Fruit fly (Drosophila melanogaster) whole organism, pupa: ENCODE results near the gene CG13901.

Experiments
- CG10348 ChIP-seq: fragments of 200-800 bp; sonication (Bioruptor generic); IDR thresholded peaks from 2 replicates; pipeline ENCODE4 v1.3.6; 2022; ENCODE audit warnings: missing biosample characterization, missing genetic modification characterization
- CG12605 ChIP-seq: fragments of 200-800 bp; sonication (Bioruptor generic); IDR thresholded peaks from 2 replicates; pipeline ENCODE4 v1.3.6; 2022; ENCODE audit warnings: missing biosample characterization, missing genetic modification characterization
- CG13204 ChIP-seq: fragments of 200-800 bp; sonication (Bioruptor generic); optimal IDR thresholded peaks from 2 replicates; lab custom pipeline; 2018; ENCODE audit warnings: missing biosample characterization, mild to moderate bottlenecking, missing genetic modification characterization, moderate library complexity
- CG14655 ChIP-seq: fragments of 200-800 bp; sonication (Bioruptor generic); optimal IDR thresholded peaks from 3 replicates; lab custom pipeline; 2017; ENCODE audit warnings: mild to moderate bottlenecking, missing biosample characterization, missing genetic modification reagents, missing genetic modification characterization
- CG15710 ChIP-seq: fragments of 200-800 bp; sonication (Bioruptor generic); optimal IDR thresholded peaks from 2 replicates; lab custom pipeline; 2018; ENCODE audit warnings: missing biosample characterization, mild to moderate bottlenecking, missing genetic modification characterization, moderate library complexity
- CG17806 ChIP-seq: fragments of 200-800 bp; sonication (Bioruptor generic); optimal IDR thresholded peaks from 2 replicates; lab custom pipeline; 2018; ENCODE audit warnings: missing biosample characterization, mild to moderate bottlenecking, missing genetic modification characterization, moderate library complexity
- CG32121 ChIP-seq: fragments of 200-800 bp; sonication (Bioruptor generic); IDR thresholded peaks from 2 replicates; pipeline ENCODE4 v1.3.6; 2022; ENCODE audit warnings: missing biosample characterization, missing genetic modification characterization
- CG34367 ChIP-seq: fragments of 200-800 bp; sonication (Bioruptor generic); optimal IDR thresholded peaks from 2 replicates; lab custom pipeline; 2018; ENCODE audit warnings: missing biosample characterization, mild to moderate bottlenecking, missing genetic modification characterization
- CG4496 ChIP-seq: fragments of 200-800 bp; sonication (Bioruptor generic); IDR thresholded peaks from 3 replicates; pipeline ENCODE4 v1.3.6; 2022; ENCODE audit warnings: missing biosample characterization, missing genetic modification characterization
- CG8159 ChIP-seq: fragments of 200-800 bp; sonication (Bioruptor generic); optimal IDR thresholded peaks from 3 replicates; lab custom pipeline; 2018; ENCODE audit warnings: missing biosample characterization, mild to moderate bottlenecking, missing genetic modification characterization, moderate library complexity
- CG8301 ChIP-seq: fragments of 200-800 bp; sonication (Bioruptor generic); optimal IDR thresholded peaks from 2 replicates; lab custom pipeline; 2018; ENCODE audit warnings: missing biosample characterization, mild to moderate bottlenecking, missing genetic modification characterization
- CG9948 ChIP-seq: fragments of 200-800 bp; sonication (Bioruptor generic); optimal IDR thresholded peaks from 2 replicates; lab custom pipeline; 2018; ENCODE audit warnings: missing biosample characterization, mild to moderate bottlenecking, missing genetic modification characterization, moderate library complexity
- D1 ChIP-seq: fragments of 200-800 bp; sonication (Bioruptor generic); optimal IDR thresholded peaks from 2 replicates; lab custom pipeline; 2018; ENCODE audit warnings: missing biosample characterization, mild to moderate bottlenecking, missing genetic modification characterization, moderate library complexity
- EcR ChIP-seq: fragments of 200-800 bp; sonication (Bioruptor generic); optimal IDR thresholded peaks from 3 replicates; lab custom pipeline; 2019; ENCODE audit warnings: missing biosample characterization, missing genetic modification characterization, mild to moderate bottlenecking, moderate library complexity, missing genetic modification reagents
- Ets98B ChIP-seq: fragments of 200-800 bp; sonication (Bioruptor generic); IDR thresholded peaks from 2 replicates; pipeline ENCODE4 v1.3.6; 2022; ENCODE audit warnings: missing biosample characterization, missing genetic modification characterization
- Pif1A ChIP-seq: fragments of 200-800 bp; sonication (Bioruptor generic); optimal IDR thresholded peaks from 3 replicates; lab custom pipeline; 2016; ENCODE audit warnings: missing biosample characterization, missing genetic modification characterization
- Pif1B ChIP-seq: fragments of 200-800 bp; sonication (Bioruptor generic); optimal IDR thresholded peaks from 3 replicates; lab custom pipeline; 2016; ENCODE audit warnings: missing biosample characterization, missing genetic modification characterization
- Snoo ChIP-seq: fragments of 200-800 bp; sonication (Bioruptor generic); optimal IDR thresholded peaks from 3 replicates; lab custom pipeline; 2017; ENCODE audit warnings: missing biosample characterization, mild to moderate bottlenecking, missing genetic modification characterization, inconsistent platforms
- fd96Ca ChIP-seq: fragments of 200-800 bp; sonication (Bioruptor generic); IDR thresholded peaks from 3 replicates; pipeline ENCODE4 v1.3.6; 2022; ENCODE audit warnings: missing biosample characterization, missing genetic modification characterization
- gl ChIP-seq: fragments of 200-800 bp; sonication (Bioruptor generic); optimal IDR thresholded peaks from 2 replicates; lab custom pipeline; 2018; ENCODE audit warnings: missing biosample characterization, mild to moderate bottlenecking, missing genetic modification characterization
- rn ChIP-seq: fragments of 200-800 bp; sonication (Bioruptor generic); IDR thresholded peaks from 2 replicates; pipeline ENCODE4 v1.3.6; 2022; ENCODE audit warnings: missing biosample characterization, missing genetic modification characterization

The CG13901 gene

DNA sequence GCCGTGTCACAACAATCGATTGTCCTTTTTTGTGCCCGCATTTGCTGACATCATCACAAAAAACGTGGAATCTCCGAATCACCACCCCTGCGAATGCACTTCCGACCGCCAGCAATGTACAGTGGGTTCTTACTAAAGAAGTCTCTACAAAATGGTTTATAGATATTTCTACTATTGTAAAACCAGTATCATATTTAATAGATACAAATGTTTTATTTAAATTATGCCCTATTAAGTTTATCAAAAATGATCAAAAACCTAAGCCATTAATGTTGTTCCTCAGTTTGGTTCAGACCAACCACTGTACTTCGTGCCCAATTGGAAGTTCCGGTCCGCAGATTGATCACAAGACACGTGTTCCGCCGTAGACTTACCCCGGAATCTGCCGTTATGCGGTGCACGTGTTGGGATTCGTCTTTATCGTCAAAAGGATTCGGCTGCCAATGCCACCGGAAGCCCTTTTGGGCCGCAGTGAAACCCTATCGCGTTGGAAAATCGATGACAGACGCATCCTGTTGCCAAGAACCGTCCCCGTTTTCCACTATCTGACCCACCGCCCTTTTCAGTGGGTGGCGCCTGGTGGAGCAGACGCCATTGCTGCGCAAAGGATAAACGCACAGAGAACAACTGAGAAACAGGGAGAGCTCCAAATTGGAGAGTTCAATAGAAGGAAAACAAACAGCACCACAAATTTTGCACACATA is 32.9 kb downstream of the CG13901 start:
- TF ChIP-seq CG17806 (tag; lab: Kevin White, UChicago) (peak; percentile 44), CG34367 (tag; lab: Kevin White, UChicago) (peak; percentile 3), CG14655 (GFP tag; lab: Kevin White, UChicago) (peak; percentile 29), CG9948 (tag; lab: Kevin White, UChicago) (peak; percentile 36), CG8301 (tag; lab: Kevin White, UChicago) (peak; percentile 4), CG32121 (GFP tag; lab: Robert Waterston, UW) (no peak), CG15710 (tag; lab: Kevin White, UChicago) (peak; percentile 34), CG4496 (peak; percentile 24; the same call in 2 of the 3 replicates), Pif1A (GFP tag; lab: Kevin White, UChicago) (peak; percentile 42), CG8159 (tag; lab: Kevin White, UChicago) (peak; percentile 61), EcR (GFP tag; lab: Kevin White, UChicago) (no peak)

DNA sequence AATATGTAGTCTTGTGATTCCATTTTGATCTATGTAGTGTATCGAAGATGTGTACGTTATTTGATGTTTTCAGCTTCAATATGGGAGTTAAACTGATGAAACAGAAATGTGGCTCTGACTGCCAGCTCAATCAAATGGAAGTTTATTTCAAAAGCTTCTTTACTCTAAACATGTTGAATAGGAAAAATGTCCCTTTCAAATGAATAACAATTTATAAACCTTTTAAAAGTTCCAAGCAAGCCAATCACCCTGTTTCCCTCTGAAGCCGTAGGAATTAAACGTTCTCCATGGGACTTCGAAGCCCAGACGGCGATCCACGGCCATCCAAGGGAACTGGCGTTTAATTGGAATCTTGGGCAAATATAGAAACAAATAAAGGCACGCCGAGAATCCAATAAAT is 33.7 kb downstream of the CG13901 start, which contains the start of gene CG13898:
Gene CG13898 (minus strand): TSS at position 101 of the 400 bp plus-strand sequence.
- TF ChIP-seq CG9948 (tag; lab: Kevin White, UChicago) (no peak), gl (tag; lab: Kevin White, UChicago) (no peak), CG14655 (GFP tag; lab: Kevin White, UChicago) (no peak), Snoo (no peak), CG12605 (GFP tag; lab: Robert Waterston, UW) (no peak), CG8159 (tag; lab: Kevin White, UChicago) (no peak)

DNA sequence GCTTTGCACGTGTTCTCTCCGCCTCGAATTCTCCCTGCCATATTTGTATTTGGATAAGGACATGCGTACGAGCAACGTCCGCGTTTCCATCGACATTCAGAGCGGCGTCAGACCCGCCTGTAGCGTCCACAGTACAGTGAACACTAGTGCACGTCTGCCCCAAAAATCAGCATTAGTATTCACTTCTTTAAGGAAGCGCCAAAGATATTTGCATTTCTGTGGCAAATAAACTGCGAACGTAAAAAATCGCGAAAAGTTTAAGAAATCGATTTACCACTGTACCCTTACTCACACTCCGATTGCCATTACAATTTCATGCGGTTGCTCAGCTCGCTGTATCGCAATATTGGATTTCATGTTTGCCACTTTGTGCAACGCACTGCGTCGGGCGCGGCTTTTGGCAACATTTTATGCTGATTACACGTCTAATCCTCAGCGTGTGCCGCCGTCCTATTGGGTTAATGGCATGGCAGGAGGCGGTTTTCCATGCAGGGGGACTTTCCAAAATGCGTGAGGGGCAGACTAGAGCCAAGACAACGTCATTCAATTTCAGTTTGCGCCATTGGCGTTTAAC is 34.8 kb downstream of the CG13901 start:
- TF ChIP-seq CG13204 (peak; percentile 92), CG12605 (GFP tag; lab: Robert Waterston, UW) (peak; percentile 94), CG32121 (GFP tag; lab: Robert Waterston, UW) (peak; percentile 94), D1 (peak; percentile 24), rn (GFP tag; lab: Robert Waterston, UW) (peak; percentile 94), Snoo (peak; percentile 98), gl (tag; lab: Kevin White, UChicago) (peak; percentile 89), Pif1A (GFP tag; lab: Kevin White, UChicago) (peak; percentile 94), fd96Ca (GFP tag; lab: Robert Waterston, UW) (peak; percentile 98), CG17806 (tag; lab: Kevin White, UChicago) (peak; percentile 92), CG8159 (tag; lab: Kevin White, UChicago) (peak; percentile 90), Ets98B (GFP tag; lab: Robert Waterston, UW) (peak; percentile 96), EcR (GFP tag; lab: Kevin White, UChicago) (peak; percentile 34), CG10348 (GFP tag; lab: Robert Waterston, UW) (peak; percentile 84), Pif1B (GFP tag; lab: Kevin White, UChicago) (peak; percentile 96), CG4496 (peak; percentile 97), CG15710 (tag; lab: Kevin White, UChicago) (peak; percentile 96), CG8301 (tag; lab: Kevin White, UChicago) (peak; percentile 79), CG14655 (GFP tag; lab: Kevin White, UChicago) (peak; percentile 84), CG34367 (tag; lab: Kevin White, UChicago) (peak; percentile 94), CG9948 (tag; lab: Kevin White, UChicago) (peak; percentile 88)

dm6 chr3L:801860-802462 is 35.7 kb downstream of the CG13901 start:
- peak; percentile 43 for TF ChIP-seq gl (tag; lab: Kevin White, UChicago)
- peak; percentile 78 for TF ChIP-seq CG14655 (GFP tag; lab: Kevin White, UChicago)
- peak; percentile 77 for TF ChIP-seq CG9948 (tag; lab: Kevin White, UChicago)
- TF ChIP-seq CG32121 (GFP tag; lab: Robert Waterston, UW), result peak; percentile 77
- peak; percentile 81 for TF ChIP-seq CG4496
- peak; percentile 61; the same call in 1 of the 2 replicates for TF ChIP-seq CG12605 (GFP tag; lab: Robert Waterston, UW)
- TF ChIP-seq CG34367 (tag; lab: Kevin White, UChicago), result peak; percentile 76
- TF ChIP-seq EcR (GFP tag; lab: Kevin White, UChicago), result no peak
- TF ChIP-seq CG10348 (GFP tag; lab: Robert Waterston, UW), result no peak
- TF ChIP-seq CG8301 (tag; lab: Kevin White, UChicago), result peak; percentile 79
- TF ChIP-seq Ets98B (GFP tag; lab: Robert Waterston, UW), result peak; percentile 74
- peak; percentile 37 for TF ChIP-seq Pif1A (GFP tag; lab: Kevin White, UChicago)
- peak; percentile 24 for TF ChIP-seq CG13204
- peak; percentile 50 for TF ChIP-seq Snoo
- TF ChIP-seq CG17806 (tag; lab: Kevin White, UChicago), result peak; percentile 81
- peak; percentile 78 for TF ChIP-seq CG8159 (tag; lab: Kevin White, UChicago)
- TF ChIP-seq D1, result no peak
- TF ChIP-seq Pif1B (GFP tag; lab: Kevin White, UChicago), result no peak
- TF ChIP-seq rn (GFP tag; lab: Robert Waterston, UW), result 0 out of 2 replicates have a peak, but pooled peaks have one; percentile 60
- TF ChIP-seq CG15710 (tag; lab: Kevin White, UChicago), result peak; percentile 73
- TF ChIP-seq fd96Ca (GFP tag; lab: Robert Waterston, UW), result peak; percentile 67; the same call in 2 of the 3 replicates
